Fruit fly (Drosophila melanogaster) whole organism, embryonic: Measurements from ENCODE around the gene CG14014.
A peak's percentile ranks its signal among the peaks of the same experiment; 100 is the strongest.

Experiments used
- CG15073 ChIP-seq: fragments of 200-800 bp; sonication (Bioruptor generic); optimal IDR thresholded peaks from 2 replicates; lab custom pipeline; 2016; ENCODE audit warnings: missing biosample characterization, missing genetic modification characterization
- CG18262 ChIP-seq: fragments of 200-800 bp; optimal IDR thresholded peaks from 3 replicates; lab custom pipeline; 2019; ENCODE audit warnings: missing biosample characterization, mild to moderate bottlenecking, missing genetic modification characterization, moderate library complexity
- CG5953 ChIP-seq: fragments of 200-800 bp; sonication (Bioruptor generic); IDR thresholded peaks from 2 replicates; pipeline ENCODE4 v1.3.6; 2022; ENCODE audit warnings: missing biosample characterization, missing genetic modification characterization
- CG8478 ChIP-seq: fragments of >200 bp; optimal IDR thresholded peaks from 2 replicates; lab custom pipeline; 2018
- Hr78 ChIP-seq, 2 experiments: fragments of 200-800 bp in 1 of 2; fragments of >200 bp in 1 of 2; sonication (Bioruptor generic) in 1 of 2; optimal IDR thresholded peaks; 2 replicates each; lab custom pipeline; 2017 to 2019; ENCODE audit warnings: missing biosample characterization in 2 of 2, missing genetic modification characterization in 2 of 2, mild to moderate bottlenecking in 1 of 2, moderate library complexity in 1 of 2
- Mes4 ChIP-seq: fragments of 200-800 bp; sonication (Bioruptor generic); optimal IDR thresholded peaks from 2 replicates; lab custom pipeline; 2016; ENCODE audit warnings: missing biosample characterization, missing genetic modification characterization
- Pdp1 ChIP-seq, 2 experiments: fragments of 200-800 bp; sonication (Bioruptor generic); optimal IDR thresholded peaks; 3 replicates each; lab custom pipeline; 2016; ENCODE audit warnings: missing biosample characterization in 2 of 2, missing genetic modification characterization in 2 of 2, mild to moderate bottlenecking in 1 of 2, moderate library complexity in 1 of 2
- grn ChIP-seq: fragments of 200-800 bp; sonication (Bioruptor generic); optimal IDR thresholded peaks from 3 replicates; lab custom pipeline; 2017; ENCODE audit warnings: missing biosample characterization, missing genetic modification characterization
- gt ChIP-seq: fragments of 200-800 bp; sonication (Bioruptor generic); IDR thresholded peaks from 2 replicates; pipeline ENCODE4 v1.3.6; 2022; ENCODE audit warnings: missing biosample characterization, missing genetic modification characterization
- inv ChIP-seq: fragments of 200-800 bp; sonication (Bioruptor generic); IDR thresholded peaks from 2 replicates; pipeline ENCODE4 v1.3.6; 2022; ENCODE audit warnings: missing biosample characterization, missing genetic modification characterization; ENCODE audit not compliant: partially characterized antibody
- nmo ChIP-seq: fragments of 200-800 bp; sonication (Bioruptor generic); optimal IDR thresholded peaks from 2 replicates; lab custom pipeline; 2018; ENCODE audit warnings: missing biosample characterization, mild to moderate bottlenecking, missing genetic modification characterization, moderate library complexity
- pb ChIP-seq: fragments of 200-800 bp; sonication (Bioruptor generic); optimal IDR thresholded peaks from 3 replicates; lab custom pipeline; 2016; ENCODE audit warnings: missing biosample characterization, missing genetic modification characterization
- slbo ChIP-seq: fragments of 200-800 bp; sonication (Bioruptor generic); IDR thresholded peaks from 2 replicates; pipeline ENCODE4 v1.3.6; 2022; ENCODE audit warnings: missing biosample characterization, missing genetic modification characterization

- TF ChIP-seq CG15073 (no peak), CG18262 (tag; lab: Kevin White, UChicago) (no peak), gt (GFP tag; lab: Robert Waterston, UW) (no peak), Mes4 (GFP tag; lab: Kevin White, UChicago) (no peak), pb (GFP tag; lab: Kevin White, UChicago) (no peak), slbo (GFP tag; lab: Robert Waterston, UW) (0 out of 2 replicates have a peak, but pooled peaks have one; percentile 9), nmo (GFP tag; lab: Kevin White, UChicago) (no peak), CG5953 (GFP tag; lab: Robert Waterston, UW) (no peak), inv (GFP tag; lab: Robert Waterston, UW) (no peak), CG8478 (lab: Kevin White, UChicago) (no peak), Pdp1 (GFP tag; optimal IDR thresholded peaks at IDR 0.05; lab: Kevin White, UChicago) (peak in 1 of 2 experiments; percentile 62), grn (GFP tag; lab: Kevin White, UChicago) (no peak), Hr78 (GFP tag; optimal IDR thresholded peaks at IDR 0.05; lab: Kevin White, UChicago) (no peak)
Observed at dm6 chr2L:5525723-5526122, 24.9 kb downstream of the CG14014 start, which contains the start of gene Cap-D3.
